Fruit fly (Drosophila melanogaster) whole organism, wandering third instar larva: Measurements from ENCODE around the gene CG5674.

Source experiments
- Abd-B ChIP-seq: fragments of >200 bp; optimal IDR thresholded peaks from 2 replicates; lab custom pipeline; 2017; ENCODE audit warnings: missing biosample characterization, missing genetic modification characterization
- CG9705 ChIP-seq: fragments of 200-800 bp; sonication (Bioruptor generic); optimal IDR thresholded peaks from 2 replicates; lab custom pipeline; 2018; ENCODE audit warnings: missing biosample characterization, mild to moderate bottlenecking, missing genetic modification characterization
- CrebA ChIP-seq: fragments of 200-800 bp; sonication (Bioruptor generic); optimal IDR thresholded peaks from 2 replicates; lab custom pipeline; 2016; ENCODE audit warnings: missing biosample characterization, mild to moderate bottlenecking, missing genetic modification characterization, borderline replicate concordance
- Dfd ChIP-seq: fragments of >200 bp; optimal IDR thresholded peaks from 2 replicates; lab custom pipeline; 2017; ENCODE audit warnings: missing biosample characterization, missing genetic modification characterization
- Dif ChIP-seq: fragments of 200-275, 200-300 bp; sonication (Bioruptor generic); optimal IDR thresholded peaks from 2 replicates; lab custom pipeline; 2018; ENCODE audit warnings: missing biosample characterization, missing genetic modification characterization; ENCODE audit not compliant: partially characterized antibody
- HLH106 ChIP-seq: fragments of 200-800 bp; optimal IDR thresholded peaks from 3 replicates; lab custom pipeline; 2019; ENCODE audit warnings: missing biosample characterization, mild to moderate bottlenecking, missing genetic modification characterization, moderate library complexity
- Hnf4 ChIP-seq: fragments of 200-800 bp; sonication (Bioruptor generic); optimal IDR thresholded peaks from 2 replicates; lab custom pipeline; 2016; ENCODE audit warnings: missing biosample characterization, mild to moderate bottlenecking, missing genetic modification characterization
- Hr78 ChIP-seq: fragments of >200 bp; optimal IDR thresholded peaks from 2 replicates; lab custom pipeline; 2017; ENCODE audit warnings: missing biosample characterization, missing genetic modification characterization
- Hr83 ChIP-seq: fragments of 200-300 bp; sonication (Bioruptor generic); optimal IDR thresholded peaks from 2 replicates; lab custom pipeline; 2016; ENCODE audit warnings: missing biosample characterization, mild to moderate bottlenecking, missing genetic modification characterization, moderate library complexity; ENCODE audit not compliant: poor library complexity, severe bottlenecking
- Jra ChIP-seq: sonication (Bioruptor generic); optimal IDR thresholded peaks from 2 replicates; lab custom pipeline; 2016; ENCODE audit warnings: missing biosample characterization, missing genetic modification characterization
- Mio ChIP-seq: sonication (Bioruptor generic); optimal IDR thresholded peaks from 2 replicates; lab custom pipeline; 2016; ENCODE audit warnings: missing biosample characterization, missing genetic modification characterization
- Myc ChIP-seq: fragments of >200 bp; optimal IDR thresholded peaks from 2 replicates; lab custom pipeline; 2017
- N ChIP-seq: fragments of >200 bp; optimal IDR thresholded peaks from 2 replicates; lab custom pipeline; 2018; ENCODE audit warnings: missing biosample characterization, missing external identifiers, missing genetic modification characterization
- OdsH ChIP-seq: fragments of 200-800 bp; sonication (Bioruptor generic); optimal IDR thresholded peaks from 2 replicates; lab custom pipeline; 2016; ENCODE audit warnings: missing biosample characterization, mild to moderate bottlenecking, missing genetic modification characterization
- Rel ChIP-seq, 2 experiments: fragments of 200-800 bp; sonication (Bioruptor generic) in 1 of 2; optimal IDR thresholded peaks; 2 replicates in 1 of 2; 3 replicates in 1 of 2; lab custom pipeline; 2016 to 2019; ENCODE audit warnings: mild to moderate bottlenecking in 2 of 2, missing biosample characterization in 2 of 2, missing genetic modification characterization in 2 of 2, moderate library complexity in 1 of 2
- Vsx2 ChIP-seq: fragments of 200-300, 225-300 bp; sonication (Bioruptor generic); optimal IDR thresholded peaks from 2 replicates; lab custom pipeline; 2018; ENCODE audit warnings: missing biosample characterization, missing genetic modification characterization; ENCODE audit not compliant: partially characterized antibody
- br ChIP-seq: fragments of 200-800 bp; sonication (Bioruptor generic); optimal IDR thresholded peaks from 2 replicates; lab custom pipeline; 2016; ENCODE audit warnings: missing biosample characterization, missing genetic modification characterization
- brk ChIP-seq: fragments of 200-800 bp; sonication (Bioruptor generic); optimal IDR thresholded peaks from 2 replicates; lab custom pipeline; 2016; ENCODE audit warnings: missing biosample characterization, mild to moderate bottlenecking, missing genetic modification characterization
- dl ChIP-seq, 2 experiments: fragments of 175-275, 200-275 bp in 1 of 2; fragments of 200-275 bp in 1 of 2; sonication (Bioruptor generic); optimal IDR thresholded peaks; lab custom pipeline; 2018; ENCODE audit warnings: mild to moderate bottlenecking in 2 of 2, missing biosample characterization in 2 of 2, missing genetic modification characterization in 2 of 2, moderate library complexity in 2 of 2; ENCODE audit not compliant: partially characterized antibody in 2 of 2, insufficient read depth in 1 of 2
- dmrt93B ChIP-seq: fragments of 200-800 bp; sonication (Bioruptor generic); optimal IDR thresholded peaks from 2 replicates; lab custom pipeline; 2018; ENCODE audit warnings: missing biosample characterization, mild to moderate bottlenecking, missing genetic modification characterization
- dsf ChIP-seq: sonication (Bioruptor generic); optimal IDR thresholded peaks from 2 replicates; lab custom pipeline; 2016; ENCODE audit warnings: missing biosample characterization, missing genetic modification characterization, borderline replicate concordance
- ey ChIP-seq: fragments of 200-800 bp; sonication (Bioruptor generic); optimal IDR thresholded peaks from 2 replicates; lab custom pipeline; 2016; ENCODE audit warnings: missing biosample characterization, missing genetic modification characterization
- fru ChIP-seq: fragments of 200-800 bp; sonication (Bioruptor generic); optimal IDR thresholded peaks from 3 replicates; lab custom pipeline; 2016; ENCODE audit warnings: missing biosample characterization, mild to moderate bottlenecking, missing genetic modification characterization
- h ChIP-seq: fragments of 200-800 bp; sonication (Bioruptor generic); optimal IDR thresholded peaks from 3 replicates; lab custom pipeline; 2016; ENCODE audit warnings: missing biosample characterization, mild to moderate bottlenecking, missing genetic modification characterization
- jim ChIP-seq: fragments of 175-275, 200-325 bp; sonication (Bioruptor generic); optimal IDR thresholded peaks from 2 replicates; lab custom pipeline; 2016; ENCODE audit warnings: missing biosample characterization, mild to moderate bottlenecking, missing genetic modification characterization
- lola ChIP-seq: fragments of >200 bp; optimal IDR thresholded peaks from 2 replicates; lab custom pipeline; 2017; ENCODE audit warnings: missing biosample characterization, missing genetic modification characterization
- rgr ChIP-seq: fragments of 200-800 bp; sonication (Bioruptor generic); optimal IDR thresholded peaks from 3 replicates; lab custom pipeline; 2016; ENCODE audit warnings: missing biosample characterization, mild to moderate bottlenecking, missing genetic modification characterization
- sage ChIP-seq: fragments of 200-800 bp; sonication (Bioruptor generic); optimal IDR thresholded peaks from 2 replicates; lab custom pipeline; 2016; ENCODE audit warnings: missing biosample characterization, mild to moderate bottlenecking, missing genetic modification characterization
- sv ChIP-seq: fragments of 200-800 bp; sonication (Bioruptor generic); optimal IDR thresholded peaks from 3 replicates; lab custom pipeline; 2016; ENCODE audit warnings: missing biosample characterization, missing genetic modification characterization
- usp ChIP-seq: fragments of >200 bp; optimal IDR thresholded peaks from 2 replicates; lab custom pipeline; 2017; ENCODE audit warnings: missing biosample characterization, missing genetic modification characterization
- woc ChIP-seq: sonication (Bioruptor generic); optimal IDR thresholded peaks from 2 replicates; lab custom pipeline; 2016; ENCODE audit warnings: missing biosample characterization, mild to moderate bottlenecking, missing genetic modification characterization

CG5674 gene

dm6 chr2L:17963071-17963567, at the start of gene CG5674:
TSS of gene CG5674 (plus strand) at chr2L:17963379.
- peak; percentile 2 for TF ChIP-seq Myc (lab: Kevin White, UChicago)
- TF ChIP-seq h (GFP tag; lab: Kevin White, UChicago) = no peak
- no peak for TF ChIP-seq Rel (GFP tag; optimal IDR thresholded peaks at IDR 0.05; lab: Kevin White, UChicago)
- TF ChIP-seq Rel (tag; optimal IDR thresholded peaks at IDR 0.05; lab: Kevin White, UChicago) = no peak
- peak; percentile 85 for TF ChIP-seq jim (GFP tag; lab: Kevin White, UChicago)
- no peak for TF ChIP-seq Dif (GFP tag; lab: Kevin White, UChicago)
- TF ChIP-seq Hr83 (GFP tag; lab: Kevin White, UChicago) = peak; percentile 26
- peak; percentile 26 for TF ChIP-seq fru
- TF ChIP-seq lola = no peak
- no peak for TF ChIP-seq usp
- peak; percentile 32 for TF ChIP-seq rgr (GFP tag; lab: Kevin White, UChicago)
- peak; percentile 23 for TF ChIP-seq sv (GFP tag; lab: Kevin White, UChicago)

- TF ChIP-seq Dfd (no peak), dsf (GFP tag; lab: Kevin White, UChicago) (no peak), jim (GFP tag; lab: Kevin White, UChicago) (no peak), woc (no peak), Dif (GFP tag; lab: Kevin White, UChicago) (no peak), Jra (GFP tag; lab: Kevin White, UChicago) (no peak), CG9705 (GFP tag; lab: Kevin White, UChicago) (no peak), rgr (GFP tag; lab: Kevin White, UChicago) (no peak), dl (GFP tag; optimal IDR thresholded peaks at IDR 0.05; lab: Kevin White, UChicago; ENCODE audit: insufficient read depth in 1 of 2, partially characterized antibody in 2 of 2) (no peak), OdsH (GFP tag; lab: Kevin White, UChicago) (no peak), Mio (GFP tag; lab: Kevin White, UChicago) (no peak)
Measured at dm6 chr2L:17914923-17915322, 48.3 kb upstream of the CG5674 start, which contains the start of gene CG43271. TSS of gene CG43271 (minus strand) at chr2L:17915023.

- TF ChIP-seq lola (no peak), ey (GFP tag; lab: Kevin White, UChicago) (no peak), h (GFP tag; lab: Kevin White, UChicago) (no peak), Hnf4 (GFP tag; lab: Kevin White, UChicago) (no peak), fru (no peak), Hr78 (no peak), Abd-B (GFP tag; lab: Kevin White, UChicago) (no peak), rgr (GFP tag; lab: Kevin White, UChicago) (no peak), Vsx2 (GFP tag; lab: Kevin White, UChicago) (no peak), N (GFP tag; lab: Kevin White, UChicago) (no peak), Mio (GFP tag; lab: Kevin White, UChicago) (no peak), Jra (GFP tag; lab: Kevin White, UChicago) (no peak), sage (GFP tag; lab: Kevin White, UChicago) (no peak), Dfd (no peak), br (no peak), OdsH (GFP tag; lab: Kevin White, UChicago) (no peak), brk (no peak), woc (no peak), CG9705 (GFP tag; lab: Kevin White, UChicago) (no peak)
Measured at dm6 chr2L:17921527-17921926, 41.7 kb upstream of the CG5674 start.

dm6 chr2L:17958306-17958705, 4.9 kb upstream of the CG5674 start:
- no peak for TF ChIP-seq CrebA (GFP tag; lab: Kevin White, UChicago)
- no peak for TF ChIP-seq Rel (GFP tag; optimal IDR thresholded peaks at IDR 0.05; lab: Kevin White, UChicago)
- TF ChIP-seq Rel (tag; optimal IDR thresholded peaks at IDR 0.05; lab: Kevin White, UChicago) = no peak
- no peak for TF ChIP-seq usp
- TF ChIP-seq fru = no peak
- TF ChIP-seq dmrt93B (GFP tag; lab: Kevin White, UChicago) = no peak
- no peak for TF ChIP-seq Jra (GFP tag; lab: Kevin White, UChicago)
- no peak for TF ChIP-seq Dfd
- no peak for TF ChIP-seq sv (GFP tag; lab: Kevin White, UChicago)
- no peak for TF ChIP-seq HLH106
- no peak for TF ChIP-seq Vsx2 (GFP tag; lab: Kevin White, UChicago)
- TF ChIP-seq OdsH (GFP tag; lab: Kevin White, UChicago) = no peak
- no peak for TF ChIP-seq Hr78
- no peak for TF ChIP-seq CG9705 (GFP tag; lab: Kevin White, UChicago)
